Fruit fly (Drosophila melanogaster) whole organism, pupa: ENCODE measurements around the gene mu2.

Source experiments
- CG10348 ChIP-seq: fragments of 200-800 bp; sonication (Bioruptor generic); IDR thresholded peaks from 2 replicates; pipeline ENCODE4 v1.3.6; 2022; ENCODE audit warnings: missing biosample characterization, missing genetic modification characterization
- CG13204 ChIP-seq: fragments of 200-800 bp; sonication (Bioruptor generic); optimal IDR thresholded peaks from 2 replicates; lab custom pipeline; 2018; ENCODE audit warnings: missing biosample characterization, mild to moderate bottlenecking, missing genetic modification characterization, moderate library complexity
- CG14655 ChIP-seq: fragments of 200-800 bp; sonication (Bioruptor generic); optimal IDR thresholded peaks from 3 replicates; lab custom pipeline; 2017; ENCODE audit warnings: mild to moderate bottlenecking, missing biosample characterization, missing genetic modification reagents, missing genetic modification characterization
- CG15710 ChIP-seq: fragments of 200-800 bp; sonication (Bioruptor generic); optimal IDR thresholded peaks from 2 replicates; lab custom pipeline; 2018; ENCODE audit warnings: missing biosample characterization, mild to moderate bottlenecking, missing genetic modification characterization, moderate library complexity
- CG17806 ChIP-seq: fragments of 200-800 bp; sonication (Bioruptor generic); optimal IDR thresholded peaks from 2 replicates; lab custom pipeline; 2018; ENCODE audit warnings: missing biosample characterization, mild to moderate bottlenecking, missing genetic modification characterization, moderate library complexity
- EcR ChIP-seq: fragments of 200-800 bp; sonication (Bioruptor generic); optimal IDR thresholded peaks from 3 replicates; lab custom pipeline; 2019; ENCODE audit warnings: missing biosample characterization, missing genetic modification characterization, mild to moderate bottlenecking, moderate library complexity, missing genetic modification reagents
- Pif1A ChIP-seq: fragments of 200-800 bp; sonication (Bioruptor generic); optimal IDR thresholded peaks from 3 replicates; lab custom pipeline; 2016; ENCODE audit warnings: missing biosample characterization, missing genetic modification characterization
- Pif1B ChIP-seq: fragments of 200-800 bp; sonication (Bioruptor generic); optimal IDR thresholded peaks from 3 replicates; lab custom pipeline; 2016; ENCODE audit warnings: missing biosample characterization, missing genetic modification characterization
- fd96Ca ChIP-seq: fragments of 200-800 bp; sonication (Bioruptor generic); IDR thresholded peaks from 3 replicates; pipeline ENCODE4 v1.3.6; 2022; ENCODE audit warnings: missing biosample characterization, missing genetic modification characterization
- rn ChIP-seq: fragments of 200-800 bp; sonication (Bioruptor generic); IDR thresholded peaks from 2 replicates; pipeline ENCODE4 v1.3.6; 2022; ENCODE audit warnings: missing biosample characterization, missing genetic modification characterization

DNA sequence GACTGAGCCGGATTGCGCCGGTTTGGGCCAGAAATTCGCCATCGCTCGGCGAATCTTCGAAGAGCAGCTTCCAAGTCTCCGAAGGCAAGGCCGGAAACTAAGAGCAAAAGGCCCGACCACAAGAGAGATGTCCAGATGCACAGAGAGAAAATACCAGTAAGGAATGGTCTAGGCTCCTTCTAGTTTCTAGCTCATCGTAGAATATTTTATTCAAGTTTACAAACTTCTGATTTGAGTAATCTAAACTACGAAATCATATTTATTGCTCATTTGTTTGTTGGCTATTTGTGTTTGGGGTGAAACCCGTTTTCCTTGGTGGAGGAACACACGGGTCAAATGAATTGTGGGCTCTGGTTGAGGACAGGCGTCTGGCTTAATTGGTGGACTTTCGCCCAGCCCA, 9.8 kb downstream of the mu2 start:
- TF ChIP-seq EcR, result no peak
- no peak for TF ChIP-seq CG13204 (GFP tag; lab: Kevin White, UChicago)
- no peak for TF ChIP-seq rn (GFP tag; lab: Robert Waterston, UW)
- peak; percentile 59 for TF ChIP-seq CG14655
- peak; percentile 6 for TF ChIP-seq Pif1B (GFP tag; lab: Kevin White, UChicago)
- TF ChIP-seq fd96Ca, result no peak
- no peak for TF ChIP-seq CG17806 (tag; lab: Kevin White, UChicago)
- no peak for TF ChIP-seq CG15710 (tag; lab: Kevin White, UChicago)
- no peak for TF ChIP-seq CG10348
- no peak for TF ChIP-seq Pif1A (GFP tag; lab: Kevin White, UChicago)
